Worm (Caenorhabditis elegans) whole organism, young adult: ENCODE results near the gene srg-27.
A peak's percentile ranks its signal among the peaks of the same experiment; 100 is the strongest.

ENCODE experiments used
- B0019.2 ChIP-seq: fragments of 200-800 bp; sonication (Bioruptor generic); conservative IDR thresholded peaks from 2 replicates; pipeline ENCODE4 v1.3.6; 2022; ENCODE audit warnings: missing genetic modification reagents, missing genetic modification characterization, missing compliant biosample characterization
- B0035.1 ChIP-seq: sonication (generic microtip); optimal IDR thresholded peaks from 2 replicates; lab custom pipeline; 2016; ENCODE audit warnings: missing genetic modification characterization, mild to moderate bottlenecking, missing compliant biosample characterization, missing genotype, missing genetic modification reagents
- B0261.1 ChIP-seq: sonication (generic microtip); optimal IDR thresholded peaks from 2 replicates; lab custom pipeline; 2016; ENCODE audit warnings: mild to moderate bottlenecking, missing genetic modification characterization, moderate library complexity, missing compliant biosample characterization
- C06A6.2 ChIP-seq: fragments of 200-800 bp; sonication (Bioruptor generic); conservative IDR thresholded peaks from 2 replicates; pipeline ENCODE4 v1.3.6; 2022; ENCODE audit warnings: missing genetic modification characterization, missing compliant biosample characterization
- C17E4.6 ChIP-seq: fragments of 200-800 bp; sonication (Bioruptor generic); IDR thresholded peaks from 2 replicates; pipeline ENCODE4 v1.3.6; 2022; ENCODE audit warnings: missing genetic modification reagents, missing genetic modification characterization, missing compliant biosample characterization
- F23B12.7 ChIP-seq: sonication (generic microtip); optimal IDR thresholded peaks from 2 replicates; lab custom pipeline; 2017; ENCODE audit warnings: missing genetic modification characterization, mild to moderate bottlenecking, missing compliant biosample characterization, antibody characterized with exemption, moderate library complexity; ENCODE audit not compliant: insufficient read depth
- F52B5.7 ChIP-seq: sonication (generic microtip); optimal IDR thresholded peaks from 2 replicates; lab custom pipeline; 2016; ENCODE audit warnings: mild to moderate bottlenecking, missing genetic modification characterization, missing compliant biosample characterization
- F57A8.1 ChIP-seq: fragments of 200-800 bp; sonication (Bioruptor generic); optimal IDR thresholded peaks from 2 replicates; lab custom pipeline; 2018; ENCODE audit warnings: mild to moderate bottlenecking, missing genetic modification characterization, moderate library complexity, missing compliant biosample characterization
- F57C9.4 ChIP-seq: sonication (generic microtip); optimal IDR thresholded peaks from 2 replicates; lab custom pipeline; 2017; ENCODE audit warnings: mild to moderate bottlenecking, missing genetic modification characterization, missing compliant biosample characterization
- K12H6.12 ChIP-seq: fragments of 200-800 bp; sonication (Bioruptor generic); optimal IDR thresholded peaks from 2 replicates; lab custom pipeline; 2018; ENCODE audit warnings: mild to moderate bottlenecking, missing genetic modification characterization, missing compliant biosample characterization
- T26A5.8 ChIP-seq: sonication (generic microtip); optimal IDR thresholded peaks from 2 replicates; lab custom pipeline; 2016; ENCODE audit warnings: missing genetic modification characterization, missing compliant biosample characterization
- Y53F4B.3 ChIP-seq: fragments of 200-800 bp; sonication (Bioruptor generic); IDR thresholded peaks from 2 replicates; pipeline ENCODE4 v1.3.6; 2022; ENCODE audit warnings: missing genetic modification reagents, missing genetic modification characterization, missing compliant biosample characterization
- Y79H2A.3 ChIP-seq: fragments of 200-800 bp; sonication (Bioruptor generic); conservative IDR thresholded peaks from 2 replicates; pipeline ENCODE4 v1.3.6; 2022; ENCODE audit warnings: missing genetic modification reagents, missing genetic modification characterization, missing compliant biosample characterization
- Y95B8A.8 ChIP-seq: fragments of 200-800 bp; sonication (Bioruptor generic); IDR thresholded peaks from 2 replicates; pipeline ENCODE4 v1.3.6; 2022; ENCODE audit warnings: missing genetic modification reagents, missing genetic modification characterization, missing compliant biosample characterization
- akir-1 ChIP-seq: fragments of 200-800 bp; sonication (Bioruptor generic); optimal IDR thresholded peaks from 2 replicates; lab custom pipeline; 2018; ENCODE audit warnings: mild to moderate bottlenecking, missing genetic modification characterization, moderate library complexity, missing compliant biosample characterization
- aptf-3 ChIP-seq: fragments of 200-800 bp; sonication (Bioruptor generic); IDR thresholded peaks from 2 replicates; pipeline ENCODE4 v1.3.6; 2022; ENCODE audit warnings: missing genetic modification characterization, missing compliant biosample characterization
- athp-1 ChIP-seq: sonication (generic microtip); optimal IDR thresholded peaks from 2 replicates; lab custom pipeline; 2017; ENCODE audit warnings: mild to moderate bottlenecking, missing genetic modification characterization, missing compliant biosample characterization
- attf-6 ChIP-seq: fragments of 200-800 bp; sonication (Bioruptor generic); IDR thresholded peaks from 2 replicates; pipeline ENCODE4 v1.3.6; 2022; ENCODE audit warnings: missing genetic modification reagents, missing genetic modification characterization, missing compliant biosample characterization
- bed-1 ChIP-seq: fragments of 200-800 bp; sonication (Bioruptor generic); IDR thresholded peaks from 2 replicates; pipeline ENCODE4 v1.3.6; 2022; ENCODE audit warnings: missing genetic modification reagents, missing genetic modification characterization, missing compliant biosample characterization
- ceh-27 ChIP-seq: fragments of 200-800 bp; sonication (Bioruptor generic); optimal IDR thresholded peaks from 2 replicates; lab custom pipeline; 2018; ENCODE audit warnings: mild to moderate bottlenecking, missing genetic modification characterization, moderate library complexity, missing compliant biosample characterization
- ceh-40 ChIP-seq: fragments of 200-800 bp; sonication (Bioruptor generic); IDR thresholded peaks from 2 replicates; pipeline ENCODE4 v1.3.6; 2022; ENCODE audit warnings: missing genetic modification characterization, missing compliant biosample characterization
- die-1 ChIP-seq: sonication (generic microtip); optimal IDR thresholded peaks from 2 replicates; lab custom pipeline; 2016; ENCODE audit warnings: missing genotype, mild to moderate bottlenecking, missing genetic modification characterization, missing compliant biosample characterization
- dpl-1 ChIP-seq: fragments of 150-350 bp; optimal IDR thresholded peaks from 2 replicates; lab custom pipeline; 2014; ENCODE audit warnings: missing biosample characterization, missing genetic modification reagents, missing genetic modification characterization
- egl-18 ChIP-seq: fragments of 200-800 bp; sonication (Bioruptor generic); IDR thresholded peaks from 2 replicates; pipeline ENCODE4 v1.3.6; 2022; ENCODE audit warnings: missing genetic modification reagents, missing genetic modification characterization, missing compliant biosample characterization
- ets-4 ChIP-seq: fragments of 200-800 bp; sonication (Bioruptor generic); optimal IDR thresholded peaks from 2 replicates; lab custom pipeline; 2018; ENCODE audit warnings: mild to moderate bottlenecking, missing genetic modification characterization, missing compliant biosample characterization
- hlh-12 ChIP-seq: sonication (generic microtip); optimal IDR thresholded peaks from 2 replicates; lab custom pipeline; 2016; ENCODE audit warnings: missing genetic modification characterization, missing compliant biosample characterization
- hmg-20 ChIP-seq: fragments of 200-800 bp; sonication (Bioruptor generic); IDR thresholded peaks from 2 replicates; pipeline ENCODE4 v1.3.6; 2022; ENCODE audit warnings: missing genetic modification reagents, missing genetic modification characterization, missing compliant biosample characterization
- hrde-1 ChIP-seq: sonication (generic microtip); optimal IDR thresholded peaks from 2 replicates; lab custom pipeline; 2016; ENCODE audit warnings: missing genetic modification characterization, mild to moderate bottlenecking, missing compliant biosample characterization, moderate library complexity, missing genotype, missing genetic modification reagents, borderline replicate concordance
- let-607 ChIP-seq, 2 experiments: fragments of 200-800 bp in 1 of 2; sonication (Bioruptor generic) in 1 of 2; sonication (generic microtip) in 1 of 2; optimal IDR thresholded peaks; 2 replicates each; lab custom pipeline; 2016 to 2018; ENCODE audit warnings: mild to moderate bottlenecking in 2 of 2, missing compliant biosample characterization in 2 of 2, missing genetic modification characterization in 2 of 2, moderate library complexity in 2 of 2, missing genotype in 1 of 2
- lsl-1 ChIP-seq: fragments of 200-800 bp; sonication (Bioruptor generic); optimal IDR thresholded peaks from 2 replicates; lab custom pipeline; 2018; ENCODE audit warnings: mild to moderate bottlenecking, missing genetic modification characterization, moderate library complexity, missing compliant biosample characterization
- madf-8 ChIP-seq: fragments of 200-800 bp; sonication (Bioruptor generic); conservative IDR thresholded peaks from 2 replicates; pipeline ENCODE4 v1.3.6; 2022; ENCODE audit warnings: missing genetic modification reagents, missing genetic modification characterization, missing compliant biosample characterization
- mel-28 ChIP-seq: sonication (generic microtip); optimal IDR thresholded peaks from 2 replicates; lab custom pipeline; 2016; ENCODE audit warnings: borderline replicate concordance, mild to moderate bottlenecking, missing genetic modification characterization, missing compliant biosample characterization
- mxl-1 ChIP-seq: sonication (generic microtip); optimal IDR thresholded peaks from 2 replicates; lab custom pipeline; 2016; ENCODE audit warnings: missing genetic modification characterization, missing compliant biosample characterization
- nfya-1 ChIP-seq: sonication (generic microtip); optimal IDR thresholded peaks from 2 replicates; lab custom pipeline; 2017; ENCODE audit warnings: antibody characterized with exemption, missing compliant biosample characterization, missing genetic modification characterization, borderline replicate concordance; ENCODE audit not compliant: insufficient read depth
- nhr-179 ChIP-seq: sonication (generic microtip); optimal IDR thresholded peaks from 2 replicates; lab custom pipeline; 2016; ENCODE audit warnings: mild to moderate bottlenecking, missing genetic modification characterization, missing compliant biosample characterization
- nhr-27 ChIP-seq: fragments of 200-800 bp; sonication (Bioruptor generic); optimal IDR thresholded peaks from 2 replicates; lab custom pipeline; 2018; ENCODE audit warnings: mild to moderate bottlenecking, missing genetic modification characterization, moderate library complexity, missing compliant biosample characterization
- nhr-90 ChIP-seq: sonication (generic microtip); optimal IDR thresholded peaks from 2 replicates; lab custom pipeline; 2016; ENCODE audit warnings: missing genotype, mild to moderate bottlenecking, missing genetic modification characterization, missing compliant biosample characterization
- pha-4 ChIP-seq: fragments of 150-350 bp; sonication (generic microtip); optimal IDR thresholded peaks from 2 replicates; lab custom pipeline; 2014; ENCODE audit warnings: missing biosample characterization, missing genetic modification reagents, missing genetic modification characterization
- rec-8 ChIP-seq, 2 experiments: sonication (generic microtip); optimal IDR thresholded peaks; 2 replicates each; lab custom pipeline; 2016; ENCODE audit warnings: mild to moderate bottlenecking in 2 of 2, missing genetic modification characterization in 2 of 2, missing genetic modification reagents in 2 of 2, missing genotype in 2 of 2, missing biosample characterization in 1 of 2, missing compliant biosample characterization in 1 of 2, moderate library complexity in 1 of 2
- repo-1 ChIP-seq: sonication (generic microtip); optimal IDR thresholded peaks from 2 replicates; lab custom pipeline; 2017; ENCODE audit warnings: mild to moderate bottlenecking, missing genetic modification characterization, missing compliant biosample characterization
- snpc-1.1 ChIP-seq: sonication (generic microtip); optimal IDR thresholded peaks from 2 replicates; lab custom pipeline; 2017; ENCODE audit warnings: missing genetic modification characterization, mild to moderate bottlenecking, missing compliant biosample characterization, antibody characterized with exemption, moderate library complexity, missing genotype, missing genetic modification reagents; ENCODE audit not compliant: insufficient read depth
- snpc-1.3 ChIP-seq: sonication (generic microtip); optimal IDR thresholded peaks from 2 replicates; lab custom pipeline; 2017; ENCODE audit warnings: missing genetic modification characterization, mild to moderate bottlenecking, missing compliant biosample characterization, antibody characterized with exemption, moderate library complexity, missing genotype, missing genetic modification reagents; ENCODE audit not compliant: insufficient read depth
- somi-1 ChIP-seq: fragments of 200-800 bp; sonication (Bioruptor generic); optimal IDR thresholded peaks from 2 replicates; lab custom pipeline; 2018; ENCODE audit warnings: mild to moderate bottlenecking, missing genetic modification characterization, missing compliant biosample characterization
- sptf-2 ChIP-seq: fragments of 200-800 bp; sonication (Bioruptor generic); optimal IDR thresholded peaks from 2 replicates; lab custom pipeline; 2018; ENCODE audit warnings: mild to moderate bottlenecking, missing genetic modification characterization, missing compliant biosample characterization
- unc-62 ChIP-seq: fragments of 150-350 bp; optimal IDR thresholded peaks from 2 replicates; lab custom pipeline; 2014; ENCODE audit warnings: missing biosample characterization, missing genetic modification reagents, missing genetic modification characterization
- ztf-22 ChIP-seq: fragments of 200-800 bp; sonication (Bioruptor generic); optimal IDR thresholded peaks from 2 replicates; lab custom pipeline; 2018; ENCODE audit warnings: mild to moderate bottlenecking, missing genetic modification characterization, moderate library complexity, missing compliant biosample characterization
- ztf-26 ChIP-seq: sonication (generic microtip); optimal IDR thresholded peaks from 2 replicates; lab custom pipeline; 2017; ENCODE audit warnings: missing genetic modification characterization, missing compliant biosample characterization

srg-27 gene

DNA sequence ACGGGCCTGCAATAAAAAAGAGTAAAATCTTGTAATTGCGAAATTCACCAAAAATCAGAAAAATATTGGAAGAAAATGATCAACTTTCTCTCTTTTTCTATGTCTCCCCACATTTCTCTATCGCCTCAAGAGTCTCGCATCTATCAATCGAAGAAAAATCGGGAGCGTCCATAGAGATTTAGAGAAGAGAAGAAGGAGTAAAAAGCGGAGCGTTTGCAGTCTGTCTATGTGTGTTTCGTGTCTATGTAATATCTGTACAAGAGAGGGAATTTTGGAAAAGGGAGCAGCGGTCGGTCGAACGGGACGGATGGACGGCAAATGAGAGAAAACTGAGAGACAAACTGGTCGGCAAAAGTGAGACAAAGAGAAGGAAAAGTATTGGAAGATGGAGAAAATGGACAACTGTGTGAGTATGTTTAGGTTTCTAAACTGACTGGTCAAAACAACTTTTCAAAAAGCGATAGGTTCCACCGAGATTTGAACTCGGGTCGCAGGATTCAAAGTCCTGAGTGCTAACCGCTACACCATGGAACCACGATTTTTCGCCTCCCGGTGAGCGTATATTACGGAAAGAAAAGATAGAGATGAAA is 9.8 kb upstream of the srg-27 start (continued):
- TF ChIP-seq pha-4 (tag; lab: Kevin White, UChicago): no peak
- TF ChIP-seq nhr-27 (tag; lab: Kevin White, UChicago): no peak
- no peak for TF ChIP-seq aptf-3 (GFP tag; lab: Robert Waterston, UW)
- peak; percentile 65 for TF ChIP-seq B0261.1 (tag; lab: Kevin White, UChicago)
- peak; percentile 53 for TF ChIP-seq K12H6.12 (tag; lab: Kevin White, UChicago)
- no peak for TF ChIP-seq mxl-1 (tag; lab: Kevin White, UChicago)
- no peak for TF ChIP-seq B0019.2 (GFP tag; lab: Robert Waterston, UW)
- TF ChIP-seq hrde-1 (tag; lab: Kevin White, UChicago): no peak
- TF ChIP-seq F57A8.1 (GFP tag; lab: Kevin White, UChicago): no peak
- peak; percentile 53 for TF ChIP-seq nhr-90
- TF ChIP-seq akir-1: no peak
- no peak for TF ChIP-seq C17E4.6 (GFP tag; lab: Robert Waterston, UW)
- no peak for TF ChIP-seq bed-1
- no peak for TF ChIP-seq hmg-20 (GFP tag; lab: Robert Waterston, UW)
- TF ChIP-seq hlh-12: no peak
- no peak for TF ChIP-seq Y95B8A.8 (GFP tag; lab: Robert Waterston, UW)
- no peak for TF ChIP-seq snpc-1.1 (tag; lab: Kevin White, UChicago)
- no peak for TF ChIP-seq rec-8 (tag; optimal IDR thresholded peaks at IDR 0.05; lab: Kevin White, UChicago)
- TF ChIP-seq athp-1: no peak
- TF ChIP-seq unc-62 (GFP tag; lab: Kevin White, UChicago): no peak
- no peak for TF ChIP-seq F23B12.7 (tag; lab: Kevin White, UChicago)
- peak; percentile 18 for TF ChIP-seq ztf-26 (tag; lab: Kevin White, UChicago)
- no peak for TF ChIP-seq nhr-179 (tag; lab: Kevin White, UChicago)
- TF ChIP-seq C06A6.2: no peak
- TF ChIP-seq lsl-1: no peak
- TF ChIP-seq F52B5.7 (tag; lab: Kevin White, UChicago): no peak
- no peak for TF ChIP-seq F57C9.4 (tag; lab: Kevin White, UChicago)
- TF ChIP-seq egl-18 (GFP tag; lab: Robert Waterston, UW): no peak
- TF ChIP-seq snpc-1.3 (tag; lab: Kevin White, UChicago): no peak
- TF ChIP-seq ceh-40 (GFP tag; lab: Robert Waterston, UW): no peak
- no peak for TF ChIP-seq ceh-27
- TF ChIP-seq ztf-22: peak; percentile 8
- TF ChIP-seq attf-6 (GFP tag; lab: Robert Waterston, UW): no peak
- TF ChIP-seq Y53F4B.3: no peak
- TF ChIP-seq somi-1: peak; percentile 15
- TF ChIP-seq die-1 (tag; lab: Kevin White, UChicago): peak; percentile 27
- TF ChIP-seq madf-8 (GFP tag; lab: Robert Waterston, UW): no peak
- peak; percentile 21 for TF ChIP-seq B0035.1 (tag; lab: Kevin White, UChicago)
- no peak for TF ChIP-seq mel-28 (tag; lab: Kevin White, UChicago)
- TF ChIP-seq dpl-1 (GFP tag; lab: Kevin White, UChicago): no peak
- peak; percentile 54 for TF ChIP-seq repo-1 (tag; lab: Kevin White, UChicago)
- no peak for TF ChIP-seq ets-4 (GFP tag; lab: Kevin White, UChicago)
- no peak for TF ChIP-seq sptf-2 (GFP tag; lab: Kevin White, UChicago)
- TF ChIP-seq nfya-1 (tag; lab: Kevin White, UChicago): no peak
- TF ChIP-seq let-607 (tag; optimal IDR thresholded peaks at IDR 0.05; lab: Kevin White, UChicago): peak; percentile 84 to 89
- no peak for TF ChIP-seq T26A5.8 (tag; lab: Kevin White, UChicago)
- no peak for TF ChIP-seq Y79H2A.3 (GFP tag; lab: Robert Waterston, UW)
